Fruit fly (Drosophila melanogaster): ENCODE data around the gene CG9737.

The CG9737 gene

dm6 chr3R:30196128-30196527 lies 47.0 kb downstream of the CG9737 start, which contains the start of gene CG15531:
Gene CG15531, minus strand, starts transcription at chr3R:30196228.
- TF ChIP-seq dmrt93B (GFP tag; optimal IDR thresholded peaks at IDR 0.05) (no peak), Hr78 (GFP tag; optimal IDR thresholded peaks at IDR 0.05) (no peak), CG32264 (GFP tag; optimal IDR thresholded peaks at IDR 0.05) (no peak), Myc (optimal IDR thresholded peaks at IDR 0.05) (no peak), CG9705 (GFP tag; optimal IDR thresholded peaks at IDR 0.05) (no peak), ey (GFP tag; optimal IDR thresholded peaks at IDR 0.05) (no peak), foxo (GFP tag; optimal IDR thresholded peaks at IDR 0.05) (no peak), tai (GFP tag; optimal IDR thresholded peaks at IDR 0.05) (no peak), fru (GFP tag; optimal IDR thresholded peaks at IDR 0.05) (no peak), sv (GFP tag; optimal IDR thresholded peaks at IDR 0.05) (no peak), pan (optimal IDR thresholded peaks at IDR 0.05) (no peak), br (GFP tag; optimal IDR thresholded peaks at IDR 0.05) (no peak), woc (GFP tag; optimal IDR thresholded peaks at IDR 0.05) (no peak), psq (GFP tag; optimal IDR thresholded peaks at IDR 0.05) (no peak), brk (GFP tag; optimal IDR thresholded peaks at IDR 0.05) (no peak), lola (GFP tag; optimal IDR thresholded peaks at IDR 0.05) (no peak), OdsH (GFP tag; optimal IDR thresholded peaks at IDR 0.05) (no peak), HLH106 (tag; optimal IDR thresholded peaks at IDR 0.05) (no peak), usp (GFP tag; optimal IDR thresholded peaks at IDR 0.05) (no peak)

dm6 chr3R:30195606-30196049 lies 47.5 kb downstream of the CG9737 start:
- TF ChIP-seq Dfd (GFP tag; optimal IDR thresholded peaks at IDR 0.05) (no peak), sv (GFP tag; optimal IDR thresholded peaks at IDR 0.05) (no peak), Sp1 (GFP tag; optimal IDR thresholded peaks at IDR 0.05) (peak; percentile 16), sage (GFP tag; optimal IDR thresholded peaks at IDR 0.05) (no peak), CG9705 (GFP tag; optimal IDR thresholded peaks at IDR 0.05) (no peak), OdsH (GFP tag; optimal IDR thresholded peaks at IDR 0.05) (peak; percentile 14), pan (optimal IDR thresholded peaks at IDR 0.05) (no peak), tai (GFP tag; optimal IDR thresholded peaks at IDR 0.05) (no peak), fru (GFP tag; optimal IDR thresholded peaks at IDR 0.05) (no peak), N (GFP tag; optimal IDR thresholded peaks at IDR 0.05) (no peak), rgr (GFP tag; optimal IDR thresholded peaks at IDR 0.05) (peak; percentile 8), Hr83 (GFP tag; optimal IDR thresholded peaks at IDR 0.05; ENCODE audit: poor library complexity, severe bottlenecking) (no peak), GATAd (GFP tag; optimal IDR thresholded peaks at IDR 0.05) (no peak), dl (GFP tag; optimal IDR thresholded peaks at IDR 0.05; ENCODE audit: insufficient read depth in 1 of 2, partially characterized antibody in 2 of 2) (no peak), jim (GFP tag; optimal IDR thresholded peaks at IDR 0.05) (no peak), CrebA (GFP tag; optimal IDR thresholded peaks at IDR 0.05; ENCODE audit: borderline replicate concordance) (no peak), Abd-B (GFP tag; optimal IDR thresholded peaks at IDR 0.05) (no peak), Hnf4 (GFP tag; optimal IDR thresholded peaks at IDR 0.05) (no peak), woc (GFP tag; optimal IDR thresholded peaks at IDR 0.05) (no peak), h (GFP tag; optimal IDR thresholded peaks at IDR 0.05) (peak; percentile 51), Mio (GFP tag; optimal IDR thresholded peaks at IDR 0.05) (no peak), HLH106 (tag; optimal IDR thresholded peaks at IDR 0.05) (peak; percentile 50), psq (GFP tag; optimal IDR thresholded peaks at IDR 0.05) (no peak), ey (GFP tag; optimal IDR thresholded peaks at IDR 0.05) (peak; percentile 26), Hr78 (GFP tag; optimal IDR thresholded peaks at IDR 0.05) (no peak), br (GFP tag; optimal IDR thresholded peaks at IDR 0.05) (peak; percentile 9), Myc (optimal IDR thresholded peaks at IDR 0.05) (peak; percentile 55), lola (GFP tag; optimal IDR thresholded peaks at IDR 0.05) (no peak), dsf (GFP tag; optimal IDR thresholded peaks at IDR 0.05; ENCODE audit: borderline replicate concordance) (no peak), Dif (GFP tag; optimal IDR thresholded peaks at IDR 0.05; ENCODE audit: partially characterized antibody) (no peak), brk (GFP tag; optimal IDR thresholded peaks at IDR 0.05) (no peak), foxo (GFP tag; optimal IDR thresholded peaks at IDR 0.05) (peak in 1 of 2 experiments; percentile 61), dmrt93B (GFP tag; optimal IDR thresholded peaks at IDR 0.05) (no peak)

- TF ChIP-seq dmrt93B (GFP tag; optimal IDR thresholded peaks at IDR 0.05) (no peak), Mio (GFP tag; optimal IDR thresholded peaks at IDR 0.05) (no peak), dl (GFP tag; optimal IDR thresholded peaks at IDR 0.05; ENCODE audit: insufficient read depth in 1 of 2, partially characterized antibody in 2 of 2) (no peak)
Observed at dm6 chr3R:30193826-30194225, 49.3 kb downstream of the CG9737 start.
